Fruit fly (Drosophila melanogaster) whole organism, embryonic: Measurements from ENCODE around the gene dnc.

Experiments
- Adf1 ChIP-seq: fragments of 200-800 bp; sonication (Bioruptor generic); IDR thresholded peaks from 2 replicates; pipeline ENCODE4 v1.3.6; 2022; ENCODE audit warnings: missing biosample characterization, missing genetic modification characterization
- CG10209 ChIP-seq: fragments of 200-800 bp; sonication (Bioruptor generic); optimal IDR thresholded peaks from 3 replicates; lab custom pipeline; 2017; ENCODE audit warnings: missing biosample characterization, mild to moderate bottlenecking, missing genetic modification characterization, missing genetic modification reagents
- CG10366 ChIP-seq: fragments of 200-800 bp; sonication (Bioruptor generic); IDR thresholded peaks from 2 replicates; pipeline ENCODE4 v1.3.6; 2022; ENCODE audit warnings: missing biosample characterization, missing genetic modification characterization
- CG10959 ChIP-seq: fragments of 200-800 bp; sonication (Bioruptor generic); IDR thresholded peaks from 2 replicates; pipeline ENCODE4 v1.3.6; 2022; ENCODE audit warnings: missing biosample characterization, missing genetic modification characterization
- CG12299 ChIP-seq: fragments of 200-800 bp; sonication (Bioruptor generic); optimal IDR thresholded peaks from 2 replicates; lab custom pipeline; 2018; ENCODE audit warnings: missing biosample characterization, mild to moderate bottlenecking, missing genetic modification characterization
- CG1233 ChIP-seq: fragments of 200-800 bp; sonication (Bioruptor generic); optimal IDR thresholded peaks from 4 replicates; lab custom pipeline; 2018; ENCODE audit warnings: missing biosample characterization, mild to moderate bottlenecking, missing genetic modification characterization
- CG12659 ChIP-seq: fragments of 200-800 bp; sonication (Bioruptor generic); optimal IDR thresholded peaks from 3 replicates; lab custom pipeline; 2017; ENCODE audit warnings: mild to moderate bottlenecking, missing biosample characterization, missing genetic modification reagents, missing genetic modification characterization
- CG14014 ChIP-seq: fragments of 200-800 bp; sonication (Bioruptor generic); IDR thresholded peaks from 2 replicates; pipeline ENCODE4 v1.3.6; 2022; ENCODE audit warnings: missing biosample characterization, missing genetic modification characterization
- CG16779 ChIP-seq: fragments of 200-800 bp; sonication (Bioruptor generic); IDR thresholded peaks from 2 replicates; pipeline ENCODE4 v1.3.6; 2022; ENCODE audit warnings: missing biosample characterization, missing genetic modification characterization
- CG1792 ChIP-seq: fragments of 200-800 bp; sonication (Bioruptor generic); optimal IDR thresholded peaks from 2 replicates; lab custom pipeline; 2016; ENCODE audit warnings: missing biosample characterization, missing genetic modification characterization
- CG3838 ChIP-seq: fragments of 200-800 bp; sonication (Bioruptor generic); optimal IDR thresholded peaks from 3 replicates; lab custom pipeline; 2016; ENCODE audit warnings: missing biosample characterization, missing genetic modification characterization
- CG4730 ChIP-seq: fragments of 200-800 bp; sonication (Bioruptor generic); IDR thresholded peaks from 2 replicates; pipeline ENCODE4 v1.3.6; 2022; ENCODE audit warnings: missing biosample characterization, missing genetic modification characterization
- CG5180 ChIP-seq: fragments of 200-800 bp; sonication (Bioruptor generic); optimal IDR thresholded peaks from 3 replicates; lab custom pipeline; 2017; ENCODE audit warnings: missing biosample characterization, missing genetic modification characterization, mild to moderate bottlenecking, moderate library complexity, missing genetic modification reagents
- CG5245 ChIP-seq: fragments of 200-800 bp; sonication (Bioruptor generic); optimal IDR thresholded peaks from 3 replicates; lab custom pipeline; 2016; ENCODE audit warnings: missing biosample characterization, missing genetic modification characterization
- CG6272 ChIP-seq: fragments of 200-800 bp; sonication (Bioruptor generic); IDR thresholded peaks from 2 replicates; pipeline ENCODE4 v1.3.6; 2022; ENCODE audit warnings: missing biosample characterization, missing genetic modification characterization
- CG7786 ChIP-seq: fragments of 200-800 bp; sonication (Bioruptor generic); optimal IDR thresholded peaks from 2 replicates; lab custom pipeline; 2016; ENCODE audit warnings: missing biosample characterization, missing genetic modification characterization
- CG8478 ChIP-seq: fragments of >200 bp; optimal IDR thresholded peaks from 2 replicates; lab custom pipeline; 2018
- CG8765 ChIP-seq: fragments of 200-800 bp; sonication (Bioruptor generic); IDR thresholded peaks from 2 replicates; pipeline ENCODE4 v1.3.6; 2022; ENCODE audit warnings: missing biosample characterization, missing genetic modification characterization
- CG9797 ChIP-seq: fragments of 200-800 bp; sonication (Bioruptor generic); optimal IDR thresholded peaks from 3 replicates; lab custom pipeline; 2018; ENCODE audit warnings: missing biosample characterization, mild to moderate bottlenecking, missing genetic modification characterization
- CG9876 ChIP-seq: fragments of 200-800 bp; sonication (Bioruptor generic); optimal IDR thresholded peaks from 2 replicates; lab custom pipeline; 2016; ENCODE audit warnings: missing biosample characterization, missing genetic modification characterization
- Dp ChIP-seq: fragments of 200-800 bp; sonication (Bioruptor generic); optimal IDR thresholded peaks from 2 replicates; lab custom pipeline; 2018; ENCODE audit warnings: missing biosample characterization, mild to moderate bottlenecking, missing genetic modification characterization, moderate library complexity
- Ets97D ChIP-seq: fragments of 200-800 bp; sonication (Bioruptor generic); optimal IDR thresholded peaks from 3 replicates; lab custom pipeline; 2016; ENCODE audit warnings: missing biosample characterization, missing genetic modification characterization
- Fer2 ChIP-seq: fragments of 200-800 bp; sonication (Bioruptor generic); optimal IDR thresholded peaks from 2 replicates; lab custom pipeline; 2018; ENCODE audit warnings: missing biosample characterization, mild to moderate bottlenecking, missing genetic modification characterization, moderate library complexity
- Lhr ChIP-seq: fragments of 200-800 bp; sonication (Bioruptor generic); optimal IDR thresholded peaks from 3 replicates; lab custom pipeline; 2017; ENCODE audit warnings: mild to moderate bottlenecking, missing biosample characterization, missing genetic modification reagents, missing genetic modification characterization
- Max ChIP-seq: fragments of 200-800 bp; sonication (Bioruptor generic); optimal IDR thresholded peaks from 2 replicates; lab custom pipeline; 2016; ENCODE audit warnings: missing biosample characterization, mild to moderate bottlenecking, missing genetic modification characterization
- NK7.1 ChIP-seq: fragments of 200-800 bp; sonication (Bioruptor generic); optimal IDR thresholded peaks from 3 replicates; lab custom pipeline; 2016; ENCODE audit warnings: missing biosample characterization, missing genetic modification characterization
- Six4 ChIP-seq: fragments of 200-800 bp; sonication (Bioruptor generic); optimal IDR thresholded peaks from 2 replicates; lab custom pipeline; 2016; ENCODE audit warnings: missing biosample characterization, missing genetic modification characterization
- Sry-β ChIP-seq: fragments of 200-800 bp; sonication (Bioruptor generic); optimal IDR thresholded peaks from 2 replicates; lab custom pipeline; 2018; ENCODE audit warnings: missing biosample characterization, mild to moderate bottlenecking, missing genetic modification characterization, moderate library complexity
- Tbp ChIP-seq: fragments of >200 bp; optimal IDR thresholded peaks from 2 replicates; lab custom pipeline; 2018; ENCODE audit warnings: missing biosample characterization, missing genetic modification characterization
- ase ChIP-seq: fragments of 200-800 bp; sonication (Bioruptor generic); IDR thresholded peaks from 3 replicates; pipeline ENCODE4 v1.3.6; 2022; ENCODE audit warnings: missing biosample characterization, missing genetic modification characterization
- ato ChIP-seq: fragments of 200-800 bp; sonication (Bioruptor generic); IDR thresholded peaks from 2 replicates; pipeline ENCODE4 v1.3.6; 2022; ENCODE audit warnings: missing biosample characterization, missing genetic modification characterization; ENCODE audit not compliant: partially characterized antibody
- btn ChIP-seq: fragments of 200-800 bp; sonication (Bioruptor generic); optimal IDR thresholded peaks from 2 replicates; lab custom pipeline; 2016; ENCODE audit warnings: missing biosample characterization, missing genetic modification characterization
- crol ChIP-seq: fragments of 200-800 bp; sonication (Bioruptor generic); IDR thresholded peaks from 2 replicates; pipeline ENCODE4 v1.3.6; 2022; ENCODE audit warnings: missing biosample characterization, missing genetic modification characterization
- en ChIP-seq: fragments of 200-800 bp; sonication (Bioruptor generic); optimal IDR thresholded peaks from 2 replicates; lab custom pipeline; 2016; ENCODE audit warnings: missing biosample characterization, missing genetic modification characterization
- gcm ChIP-seq: fragments of 200-800 bp; sonication (Bioruptor generic); optimal IDR thresholded peaks from 2 replicates; lab custom pipeline; 2019; ENCODE audit warnings: missing biosample characterization, mild to moderate bottlenecking, missing genetic modification characterization, moderate library complexity
- gfzf ChIP-seq: fragments of 200-800 bp; sonication (Bioruptor generic); optimal IDR thresholded peaks from 2 replicates; lab custom pipeline; 2016; ENCODE audit warnings: missing biosample characterization, mild to moderate bottlenecking, missing genetic modification characterization, moderate library complexity
- grn ChIP-seq: fragments of 200-800 bp; sonication (Bioruptor generic); optimal IDR thresholded peaks from 3 replicates; lab custom pipeline; 2017; ENCODE audit warnings: missing biosample characterization, missing genetic modification characterization
- klu ChIP-seq: fragments of 200-800 bp; sonication (Bioruptor generic); IDR thresholded peaks from 2 replicates; pipeline ENCODE4 v1.3.6; 2022; ENCODE audit warnings: missing biosample characterization, missing genetic modification characterization
- pb ChIP-seq: fragments of 200-800 bp; sonication (Bioruptor generic); optimal IDR thresholded peaks from 3 replicates; lab custom pipeline; 2016; ENCODE audit warnings: missing biosample characterization, missing genetic modification characterization
- pnt ChIP-seq: fragments of 200-800 bp; sonication (Bioruptor generic); optimal IDR thresholded peaks from 3 replicates; lab custom pipeline; 2016; ENCODE audit warnings: missing biosample characterization, missing genetic modification characterization
- prd ChIP-seq, 3 experiments: fragments of >200 bp in 2 of 3; fragments of 200-800 bp in 1 of 3; sonication (Bioruptor generic) in 1 of 3; optimal IDR thresholded peaks in 2 of 3; IDR thresholded peaks in 1 of 3; 2 replicates in 2 of 3; 3 replicates in 1 of 3; pipeline versions ENCODE4 v1.3.6 to Lab custom; 2017 to 2022; ENCODE audit warnings: missing biosample characterization in 1 of 3, missing genetic modification characterization in 1 of 3
- sens ChIP-seq: fragments of 200-800 bp; sonication (Bioruptor generic); peaks from one replicate; lab custom pipeline; 2016; ENCODE audit warnings: missing biosample characterization, missing genetic modification characterization
- sima ChIP-seq: fragments of 200-800 bp; sonication (Bioruptor generic); optimal IDR thresholded peaks from 2 replicates; lab custom pipeline; 2016; ENCODE audit warnings: missing biosample characterization, missing genetic modification characterization
- slp2 ChIP-seq: fragments of 200-800 bp; sonication (Bioruptor generic); optimal IDR thresholded peaks from 2 replicates; lab custom pipeline; 2016; ENCODE audit warnings: missing biosample characterization, missing genetic modification characterization
- sob ChIP-seq: fragments of 200-800 bp; sonication (Bioruptor generic); IDR thresholded peaks from 2 replicates; pipeline ENCODE4 v1.3.6; 2022; ENCODE audit warnings: missing biosample characterization, missing genetic modification characterization
- sr ChIP-seq: fragments of 200-800 bp; sonication (Bioruptor generic); IDR thresholded peaks from 3 replicates; pipeline ENCODE4 v1.3.6; 2022; ENCODE audit warnings: missing biosample characterization, missing genetic modification characterization
- tin ChIP-seq: fragments of 200-800 bp; sonication (Bioruptor generic); optimal IDR thresholded peaks from 3 replicates; lab custom pipeline; 2016; ENCODE audit warnings: missing biosample characterization, missing genetic modification characterization
- tio ChIP-seq: fragments of 200-800 bp; sonication (Bioruptor generic); optimal IDR thresholded peaks from 2 replicates; lab custom pipeline; 2017; ENCODE audit warnings: missing biosample characterization, missing genetic modification characterization, inconsistent platforms
- tna ChIP-seq: fragments of 200-800 bp; sonication (Bioruptor generic); IDR thresholded peaks from 2 replicates; pipeline ENCODE4 v1.3.6; 2022; ENCODE audit warnings: missing biosample characterization, missing genetic modification characterization; ENCODE audit not compliant: partially characterized antibody
- vfl ChIP-seq: fragments of 200-800 bp; sonication (Bioruptor generic); optimal IDR thresholded peaks from 2 replicates; lab custom pipeline; 2016; ENCODE audit warnings: missing biosample characterization, missing genetic modification characterization

dnc gene

dm6 chrX:3134383-3135101 is 41.7 kb upstream of the dnc start, which contains the start of gene N (continued):
- TF ChIP-seq sima (GFP tag; lab: Kevin White, UChicago) (no peak), pnt (peak; percentile 10), crol (GFP tag; lab: Robert Waterston, UW) (no peak), pb (GFP tag; lab: Kevin White, UChicago) (no peak), CG5180 (GFP tag; lab: Kevin White, UChicago) (no peak), Sry-β (GFP tag; lab: Kevin White, UChicago) (no peak), Fer2 (tag; lab: Kevin White, UChicago) (no peak), CG10366 (peak; percentile 45; the same call in 1 of the 2 replicates), Max (GFP tag; lab: Kevin White, UChicago) (no peak), CG6272 (no peak), ase (0 out of 3 replicates have a peak, but pooled peaks have one; percentile 30), CG8478 (lab: Kevin White, UChicago) (peak; percentile 32), klu (no peak), CG5245 (GFP tag; lab: Kevin White, UChicago) (peak; percentile 11), prd (optimal IDR thresholded peaks at IDR 0.05; lab: Kevin White, UChicago) (no peak), prd (GFP tag; IDR thresholded peaks at IDR 0.05; lab: Robert Waterston, UW) (peak; percentile 38; the same call in 2 of the 3 replicates), sens (GFP tag; lab: Kevin White, UChicago) (peak; percentile 88), gcm (GFP tag; lab: Kevin White, UChicago) (peak; percentile 56), CG1233 (GFP tag; lab: Kevin White, UChicago) (no peak), btn (GFP tag; lab: Kevin White, UChicago) (no peak), CG12659 (GFP tag; lab: Kevin White, UChicago) (peak; percentile 37), Ets97D (GFP tag; lab: Kevin White, UChicago) (peak; percentile 88), Lhr (GFP tag; lab: Kevin White, UChicago) (peak; percentile 98), tin (peak; percentile 11), ato (GFP tag; lab: Robert Waterston, UW) (peak; percentile 31; the same call in 1 of the 2 replicates), tna (GFP tag; lab: Robert Waterston, UW) (peak; percentile 28; the same call in 1 of the 2 replicates), CG9797 (GFP tag; lab: Kevin White, UChicago) (peak; percentile 98), gfzf (GFP tag; lab: Kevin White, UChicago) (peak; percentile 99), grn (GFP tag; lab: Kevin White, UChicago) (no peak), CG12299 (tag; lab: Kevin White, UChicago) (peak; percentile 34), CG16779 (GFP tag; lab: Robert Waterston, UW) (no peak), CG9876 (GFP tag; lab: Kevin White, UChicago) (peak; percentile 54), Six4 (GFP tag; lab: Kevin White, UChicago) (no peak), CG7786 (GFP tag; lab: Kevin White, UChicago) (peak; percentile 47), vfl (no peak), CG1792 (GFP tag; lab: Kevin White, UChicago) (no peak), CG10959 (GFP tag; lab: Robert Waterston, UW) (no peak), sob (GFP tag; lab: Robert Waterston, UW) (peak; percentile 74), Adf1 (GFP tag; lab: Robert Waterston, UW) (peak; percentile 58), tio (GFP tag; lab: Kevin White, UChicago) (peak; percentile 8), sr (no peak; the same call in 2 of the 3 replicates), NK7.1 (GFP tag; lab: Kevin White, UChicago) (no peak), en (GFP tag; lab: Kevin White, UChicago) (peak; percentile 16), CG4730 (no peak), CG14014 (GFP tag; lab: Robert Waterston, UW) (no peak; the same call in 1 of the 2 replicates), Dp (GFP tag; lab: Kevin White, UChicago) (peak; percentile 72), CG8765 (GFP tag; lab: Robert Waterston, UW) (peak; percentile 28; the same call in 1 of the 2 replicates), Tbp (GFP tag; lab: Kevin White, UChicago) (no peak), CG3838 (GFP tag; lab: Kevin White, UChicago) (no peak), CG10209 (no peak), slp2 (peak; percentile 6)
